Fruit fly (Drosophila melanogaster) whole organism, embryonic: ENCODE results near the gene CAH16.

Source experiments
- Aef1 ChIP-seq: fragments of 200-800 bp; sonication (Bioruptor generic); IDR thresholded peaks from 3 replicates; pipeline ENCODE4 v1.3.6; 2022; ENCODE audit warnings: missing biosample characterization, missing genetic modification characterization
- Antp ChIP-seq: fragments of 200-800 bp; sonication (Bioruptor generic); optimal IDR thresholded peaks from 3 replicates; lab custom pipeline; 2016; ENCODE audit warnings: missing biosample characterization, missing genetic modification characterization
- Blimp-1 ChIP-seq: fragments of 200-800 bp; sonication (Bioruptor generic); optimal IDR thresholded peaks from 3 replicates; lab custom pipeline; 2018; ENCODE audit warnings: missing biosample characterization, missing genetic modification characterization, mild to moderate bottlenecking, moderate library complexity, missing genetic modification reagents
- CG1024 ChIP-seq: fragments of 200-800 bp; sonication (Bioruptor generic); IDR thresholded peaks from 2 replicates; pipeline ENCODE4 v1.3.6; 2022; ENCODE audit warnings: missing biosample characterization, missing genetic modification characterization
- CG10321 ChIP-seq: fragments of 200-800 bp; sonication (Bioruptor generic); IDR thresholded peaks from 2 replicates; pipeline ENCODE4 v1.3.6; 2022; ENCODE audit warnings: missing biosample characterization, missing genetic modification characterization
- CG10654 ChIP-seq: fragments of 200-800 bp; sonication (Bioruptor generic); optimal IDR thresholded peaks from 2 replicates; lab custom pipeline; 2016; ENCODE audit warnings: missing biosample characterization, missing genetic modification characterization
- CG15514 ChIP-seq: fragments of 200-800 bp; sonication (Bioruptor generic); optimal IDR thresholded peaks from 3 replicates; lab custom pipeline; 2017; ENCODE audit warnings: missing biosample characterization, missing genetic modification characterization, mild to moderate bottlenecking, moderate library complexity, missing genetic modification reagents
- CG1603 ChIP-seq: fragments of 200-800 bp; sonication (Bioruptor generic); optimal IDR thresholded peaks from 2 replicates; lab custom pipeline; 2019; ENCODE audit warnings: missing biosample characterization, mild to moderate bottlenecking, missing genetic modification characterization, moderate library complexity
- CG17912 ChIP-seq: fragments of 200-800 bp; sonication (Bioruptor generic); optimal IDR thresholded peaks from 2 replicates; lab custom pipeline; 2018; ENCODE audit warnings: missing biosample characterization, mild to moderate bottlenecking, missing genetic modification characterization
- CG18476 ChIP-seq: fragments of 200-800 bp; sonication (Bioruptor generic); optimal IDR thresholded peaks from 2 replicates; lab custom pipeline; 2016; ENCODE audit warnings: missing biosample characterization, mild to moderate bottlenecking, missing genetic modification characterization
- CG2129 ChIP-seq: fragments of 200-800 bp; sonication (Bioruptor generic); IDR thresholded peaks from 2 replicates; pipeline ENCODE4 v1.3.6; 2022; ENCODE audit warnings: missing biosample characterization, missing genetic modification characterization; ENCODE audit not compliant: partially characterized antibody
- CG31388 ChIP-seq: fragments of 200-800 bp; sonication (Bioruptor generic); optimal IDR thresholded peaks from 2 replicates; lab custom pipeline; 2016; ENCODE audit warnings: missing biosample characterization, missing genetic modification characterization
- CG3838 ChIP-seq: fragments of 200-800 bp; sonication (Bioruptor generic); optimal IDR thresholded peaks from 3 replicates; lab custom pipeline; 2016; ENCODE audit warnings: missing biosample characterization, missing genetic modification characterization
- CG4424 ChIP-seq: fragments of 200-800 bp; sonication (Bioruptor generic); optimal IDR thresholded peaks from 3 replicates; lab custom pipeline; 2016; ENCODE audit warnings: missing biosample characterization, missing genetic modification characterization
- CG5180 ChIP-seq: fragments of 200-800 bp; sonication (Bioruptor generic); optimal IDR thresholded peaks from 3 replicates; lab custom pipeline; 2017; ENCODE audit warnings: missing biosample characterization, missing genetic modification characterization, mild to moderate bottlenecking, moderate library complexity, missing genetic modification reagents
- CG6689 ChIP-seq: fragments of 200-800 bp; sonication (Bioruptor generic); IDR thresholded peaks from 2 replicates; pipeline ENCODE4 v1.3.6; 2022; ENCODE audit warnings: missing biosample characterization, missing genetic modification characterization
- CG6765 ChIP-seq: fragments of 200-800 bp; sonication (Bioruptor generic); optimal IDR thresholded peaks from 3 replicates; lab custom pipeline; 2017; ENCODE audit warnings: missing biosample characterization, mild to moderate bottlenecking, missing genetic modification characterization
- Drgx ChIP-seq: fragments of 200-800 bp; sonication (Bioruptor generic); IDR thresholded peaks from 2 replicates; pipeline ENCODE4 v1.3.6; 2022; ENCODE audit warnings: missing biosample characterization, missing genetic modification characterization
- Eip74EF ChIP-seq, 2 experiments: fragments of 200-800 bp in 1 of 2; fragments of >200 bp in 1 of 2; sonication (Bioruptor generic) in 1 of 2; optimal IDR thresholded peaks; 2 replicates each; lab custom pipeline; 2017 to 2019; ENCODE audit warnings: missing biosample characterization in 2 of 2, missing genetic modification characterization in 2 of 2, mild to moderate bottlenecking in 1 of 2, moderate library complexity in 1 of 2
- HLH4C ChIP-seq: fragments of 200-800 bp; sonication (Bioruptor generic); IDR thresholded peaks from 3 replicates; pipeline ENCODE4 v1.3.6; 2022; ENCODE audit warnings: missing biosample characterization, missing genetic modification characterization; ENCODE audit not compliant: partially characterized antibody
- Hey ChIP-seq: fragments of 200-800 bp; sonication (Bioruptor generic); optimal IDR thresholded peaks from 3 replicates; lab custom pipeline; 2018; ENCODE audit warnings: missing biosample characterization, mild to moderate bottlenecking, missing genetic modification characterization
- MESR4 ChIP-seq: fragments of 200-800 bp; sonication (Bioruptor generic); optimal IDR thresholded peaks from 2 replicates; lab custom pipeline; 2018; ENCODE audit warnings: missing biosample characterization, mild to moderate bottlenecking, missing genetic modification characterization, moderate library complexity
- Mad ChIP-seq: fragments of 200-800 bp; sonication (Bioruptor generic); optimal IDR thresholded peaks from 2 replicates; lab custom pipeline; 2016; ENCODE audit warnings: missing biosample characterization, missing genetic modification characterization
- NC2β ChIP-seq: fragments of 200-800 bp; sonication (Bioruptor generic); optimal IDR thresholded peaks from 2 replicates; lab custom pipeline; 2016; ENCODE audit warnings: missing biosample characterization, missing genetic modification characterization
- NfI ChIP-seq: fragments of 200-800 bp; sonication (Bioruptor generic); optimal IDR thresholded peaks from 3 replicates; lab custom pipeline; 2018; ENCODE audit warnings: missing biosample characterization, mild to moderate bottlenecking, missing genetic modification characterization, moderate library complexity
- Taf1 ChIP-seq: fragments of 200-800 bp; sonication (Bioruptor generic); IDR thresholded peaks from 2 replicates; pipeline ENCODE4 v1.3.6; 2022; ENCODE audit warnings: missing biosample characterization, missing genetic modification characterization
- ab ChIP-seq: fragments of 200-800 bp; sonication (Bioruptor generic); optimal IDR thresholded peaks from 2 replicates; lab custom pipeline; 2016; ENCODE audit warnings: missing biosample characterization, missing genetic modification characterization
- ara ChIP-seq: fragments of 200-800 bp; sonication (Bioruptor generic); IDR thresholded peaks from 2 replicates; pipeline ENCODE4 v1.3.6; 2022; ENCODE audit warnings: missing biosample characterization, missing genetic modification characterization
- ash1 ChIP-seq: fragments of 200-800 bp; sonication (Bioruptor generic); optimal IDR thresholded peaks from 2 replicates; lab custom pipeline; 2018; ENCODE audit warnings: missing biosample characterization, mild to moderate bottlenecking, missing genetic modification characterization
- bbx ChIP-seq: fragments of 200-800 bp; sonication (Bioruptor generic); IDR thresholded peaks from 2 replicates; pipeline ENCODE4 v1.3.6; 2022; ENCODE audit warnings: missing biosample characterization, missing genetic modification characterization; ENCODE audit not compliant: partially characterized antibody
- cg ChIP-seq: fragments of 200-800 bp; sonication (Bioruptor generic); optimal IDR thresholded peaks from 3 replicates; lab custom pipeline; 2019; ENCODE audit warnings: missing biosample characterization, mild to moderate bottlenecking, missing genetic modification characterization, moderate library complexity
- chm ChIP-seq: fragments of 200-800 bp; sonication (Bioruptor generic); IDR thresholded peaks from 2 replicates; pipeline ENCODE4 v1.3.6; 2022; ENCODE audit warnings: missing biosample characterization, missing genetic modification characterization
- crp ChIP-seq, 2 experiments: fragments of 200-800 bp; sonication (Bioruptor generic); optimal IDR thresholded peaks; 2 replicates in 1 of 2; 3 replicates in 1 of 2; lab custom pipeline; 2017; ENCODE audit warnings: missing biosample characterization in 2 of 2, missing genetic modification characterization in 2 of 2, mild to moderate bottlenecking in 1 of 2, moderate library complexity in 1 of 2
- dmrt99B ChIP-seq: fragments of 200-800 bp; sonication (Bioruptor generic); optimal IDR thresholded peaks from 2 replicates; lab custom pipeline; 2018; ENCODE audit warnings: missing biosample characterization, mild to moderate bottlenecking, missing genetic modification characterization, moderate library complexity
- eve ChIP-seq, 2 experiments: fragments of >200 bp; optimal IDR thresholded peaks; 2 replicates each; lab custom pipeline; 2017; ENCODE audit warnings: missing biosample characterization in 2 of 2, missing genetic modification characterization in 2 of 2
- grn ChIP-seq: fragments of 200-800 bp; sonication (Bioruptor generic); optimal IDR thresholded peaks from 3 replicates; lab custom pipeline; 2017; ENCODE audit warnings: missing biosample characterization, missing genetic modification characterization
- gro ChIP-seq: fragments of 200-800 bp; sonication (Bioruptor generic); optimal IDR thresholded peaks from 2 replicates; lab custom pipeline; 2016; ENCODE audit warnings: missing biosample characterization, missing genetic modification characterization
- gsb ChIP-seq: fragments of 200-800 bp; sonication (Bioruptor generic); IDR thresholded peaks from 2 replicates; pipeline ENCODE4 v1.3.6; 2022; ENCODE audit warnings: missing biosample characterization, missing genetic modification characterization
- h ChIP-seq: fragments of >200 bp; optimal IDR thresholded peaks from 2 replicates; lab custom pipeline; 2017
- knrl ChIP-seq: fragments of 200-800 bp; sonication (Bioruptor generic); IDR thresholded peaks from 3 replicates; pipeline ENCODE4 v1.3.6; 2022; ENCODE audit warnings: missing biosample characterization, missing genetic modification characterization; ENCODE audit not compliant: partially characterized antibody
- mirr ChIP-seq: fragments of 200-800 bp; sonication (Bioruptor generic); optimal IDR thresholded peaks from 3 replicates; lab custom pipeline; 2018; ENCODE audit warnings: missing biosample characterization, mild to moderate bottlenecking, missing genetic modification characterization
- nerfin-1 ChIP-seq: fragments of 200-800 bp; sonication (Bioruptor generic); optimal IDR thresholded peaks from 3 replicates; lab custom pipeline; 2019; ENCODE audit warnings: missing biosample characterization, mild to moderate bottlenecking, missing genetic modification characterization, moderate library complexity
- oc ChIP-seq: fragments of 200-800 bp; sonication (Bioruptor generic); optimal IDR thresholded peaks from 2 replicates; lab custom pipeline; 2018; ENCODE audit warnings: missing biosample characterization, mild to moderate bottlenecking, missing genetic modification characterization, moderate library complexity
- odd ChIP-seq: fragments of 200-800 bp; sonication (Bioruptor generic); optimal IDR thresholded peaks from 2 replicates; lab custom pipeline; 2017; ENCODE audit warnings: missing biosample characterization, mild to moderate bottlenecking, missing genetic modification characterization
- onecut ChIP-seq: fragments of 200-800 bp; sonication (Bioruptor generic); IDR thresholded peaks from 2 replicates; pipeline ENCODE4 v1.3.6; 2022; ENCODE audit warnings: missing biosample characterization, missing genetic modification characterization
- slp2 ChIP-seq: fragments of 200-800 bp; sonication (Bioruptor generic); optimal IDR thresholded peaks from 2 replicates; lab custom pipeline; 2016; ENCODE audit warnings: missing biosample characterization, missing genetic modification characterization
- vvl ChIP-seq: fragments of 200-800 bp; sonication (Bioruptor generic); IDR thresholded peaks from 2 replicates; pipeline ENCODE4 v1.3.6; 2022; ENCODE audit warnings: missing biosample characterization, missing genetic modification characterization
- zfh1 ChIP-seq: fragments of 200-800 bp; sonication (Bioruptor generic); IDR thresholded peaks from 3 replicates; pipeline ENCODE4 v1.3.6; 2022; ENCODE audit warnings: missing biosample characterization, missing genetic modification characterization

Gene CAH16

DNA sequence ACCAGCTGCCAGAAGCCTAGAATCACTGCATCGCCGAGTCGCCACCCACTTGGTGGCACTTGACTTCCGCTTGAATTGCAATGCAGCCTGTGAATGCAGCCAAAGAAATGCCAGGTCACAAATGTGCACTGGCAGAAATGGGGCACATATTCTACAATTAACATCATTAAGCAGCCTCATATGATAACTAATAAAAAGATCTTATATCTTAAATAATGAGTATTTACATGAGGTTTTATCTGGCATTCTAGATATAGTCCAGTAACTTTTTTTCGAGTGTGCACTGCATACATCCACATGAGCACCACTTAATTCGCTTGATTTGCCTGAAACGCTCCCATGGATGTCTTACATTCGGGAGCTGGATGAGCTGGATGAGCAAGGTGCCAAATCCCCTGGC lies 35.6 kb downstream of the CAH16 start (continued):
- TF ChIP-seq gro (no peak), eve (GFP tag; optimal IDR thresholded peaks at IDR 0.05; lab: Kevin White, UChicago) (no peak), vvl (GFP tag; lab: Robert Waterston, UW) (0 out of 2 replicates have a peak, but pooled peaks have one; percentile 16), CG10321 (no peak), CG4424 (no peak), slp2 (no peak), oc (tag; lab: Kevin White, UChicago) (no peak), CG1603 (tag; lab: Kevin White, UChicago) (peak; percentile 8), Mad (GFP tag; lab: Kevin White, UChicago) (no peak), CG10654 (GFP tag; lab: Kevin White, UChicago) (no peak), Drgx (peak; percentile 54; the same call in 1 of the 2 replicates)

dm6 chr3R:31296989-31297388 lies 36.9 kb downstream of the CAH16 start:
- TF ChIP-seq oc (tag; lab: Kevin White, UChicago) (no peak), CG6689 (no peak), CG5180 (no peak), knrl (GFP tag; lab: Robert Waterston, UW) (no peak), Taf1 (GFP tag; lab: Robert Waterston, UW) (no peak), CG6765 (GFP tag; lab: Kevin White, UChicago) (no peak), CG1024 (GFP tag; lab: Robert Waterston, UW) (no peak), Aef1 (no peak), CG4424 (no peak), grn (GFP tag; lab: Kevin White, UChicago) (no peak), Eip74EF (GFP tag; optimal IDR thresholded peaks at IDR 0.05; lab: Kevin White, UChicago) (no peak), CG17912 (GFP tag; lab: Kevin White, UChicago) (no peak), dmrt99B (tag; lab: Kevin White, UChicago) (no peak), CG2129 (GFP tag; lab: Robert Waterston, UW) (no peak), HLH4C (no peak), h (lab: Kevin White, UChicago) (no peak), CG15514 (no peak), CG31388 (GFP tag; lab: Kevin White, UChicago) (no peak)

dm6 chr3R:31301527-31301926 lies 41.5 kb downstream of the CAH16 start:
- TF ChIP-seq Blimp-1 (GFP tag; lab: Kevin White, UChicago) = no peak
- no peak for TF ChIP-seq NfI (GFP tag; lab: Kevin White, UChicago)
- TF ChIP-seq onecut (GFP tag; lab: Robert Waterston, UW) = 0 out of 2 replicates have a peak, but pooled peaks have one; percentile 14
- no peak for TF ChIP-seq ab (GFP tag; lab: Kevin White, UChicago)
- no peak for TF ChIP-seq bbx (GFP tag; lab: Robert Waterston, UW)
- TF ChIP-seq CG18476 (GFP tag; lab: Kevin White, UChicago) = peak; percentile 56
- TF ChIP-seq crp (GFP tag; optimal IDR thresholded peaks at IDR 0.05; lab: Kevin White, UChicago) = peak in 1 of 2 experiments; percentile 15

DNA sequence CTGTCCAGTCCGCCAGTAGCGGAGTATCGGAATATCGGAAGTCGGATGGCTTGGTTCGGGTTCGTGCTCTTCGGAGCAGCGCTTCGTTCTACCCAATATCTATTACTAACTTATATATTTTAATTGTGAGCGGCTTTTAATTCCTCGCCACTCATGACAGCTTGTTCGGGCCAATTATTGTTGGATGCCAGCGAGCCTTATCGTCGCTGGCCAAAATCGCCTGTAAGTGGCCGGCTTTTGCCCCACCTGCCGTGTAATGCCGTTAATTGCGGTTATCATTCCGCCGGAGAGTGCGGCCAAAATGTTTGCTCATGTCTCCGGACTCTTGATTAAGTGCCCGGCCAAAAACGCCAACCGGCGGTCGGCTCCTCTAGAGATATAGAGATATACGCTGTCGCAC lies 45.2 kb downstream of the CAH16 start, which contains the start of gene pHCl-2:
Gene pHCl-2, minus strand, starts transcription at position 101 of the 400 bp plus-strand sequence.
- TF ChIP-seq NC2β (GFP tag; lab: Kevin White, UChicago) (no peak), odd (GFP tag; lab: Kevin White, UChicago) (no peak), MESR4 (GFP tag; lab: Kevin White, UChicago) (no peak), cg (GFP tag; lab: Kevin White, UChicago) (no peak), nerfin-1 (tag; lab: Kevin White, UChicago) (no peak), mirr (peak; percentile 19), gsb (GFP tag; lab: Robert Waterston, UW) (0 out of 2 replicates have a peak, but pooled peaks have one; percentile 23), chm (GFP tag; lab: Robert Waterston, UW) (no peak), ara (GFP tag; lab: Robert Waterston, UW) (no peak), zfh1 (GFP tag; lab: Robert Waterston, UW) (0 out of 3 replicates have a peak, but pooled peaks have one; percentile 18), CG3838 (GFP tag; lab: Kevin White, UChicago) (no peak), Hey (tag; lab: Kevin White, UChicago) (peak; percentile 26), ash1 (GFP tag; lab: Kevin White, UChicago) (no peak), Antp (GFP tag; lab: Kevin White, UChicago) (no peak)
